Worm (Caenorhabditis elegans): ENCODE data around the gene mix-1.

Gene mix-1

ce11 chrII:10884396-10884795 lies 60.4 kb downstream of the mix-1 start, which contains the start of gene egg-3 (continued):
- TF ChIP-seq lsl-1 (GFP tag; optimal IDR thresholded peaks at IDR 0.05) (peak; percentile 93), lin-54 (GFP tag; optimal IDR thresholded peaks at IDR 0.05) (peak; percentile 73), dpl-1 (GFP tag; optimal IDR thresholded peaks at IDR 0.05) (peak; percentile 83), efl-1 (GFP tag; optimal IDR thresholded peaks at IDR 0.05) (peak; percentile 93), madf-6 (GFP tag; IDR thresholded peaks at IDR 0.05) (peak; percentile 98), snpc-3.4 (tag; optimal IDR thresholded peaks at IDR 0.05) (peak; percentile 47), Y67H2A.10 (GFP tag; conservative IDR thresholded peaks at IDR 0.05) (no peak), snpc-1.1 (tag; optimal IDR thresholded peaks at IDR 0.05; ENCODE audit: insufficient read depth) (peak; percentile 15), hmg-1.2 (GFP tag; IDR thresholded peaks at IDR 0.05) (peak; percentile 18; the same call in 1 of the 2 replicates), xnd-1 (tag; optimal IDR thresholded peaks at IDR 0.05) (peak; percentile 90)

ce11 chrII:10885250-10885649 lies 61.2 kb downstream of the mix-1 start:
- TF ChIP-seq mel-28 (tag; optimal IDR thresholded peaks at IDR 0.05; ENCODE audit: borderline replicate concordance) (no peak), egl-18 (GFP tag; IDR thresholded peaks at IDR 0.05) (no peak), lsl-1 (GFP tag; optimal IDR thresholded peaks at IDR 0.05) (peak; percentile 41), mxl-1 (tag; optimal IDR thresholded peaks at IDR 0.05) (no peak), B0261.1 (tag; optimal IDR thresholded peaks at IDR 0.05) (no peak), repo-1 (tag; optimal IDR thresholded peaks at IDR 0.05) (no peak), sdz-38 (tag; optimal IDR thresholded peaks at IDR 0.05) (no peak), madf-8 (GFP tag; conservative IDR thresholded peaks at IDR 0.05) (no peak), lsy-27 (tag; optimal IDR thresholded peaks at IDR 0.05; ENCODE audit: borderline replicate concordance, insufficient read depth) (no peak), madf-6 (GFP tag; IDR thresholded peaks at IDR 0.05) (0 out of 2 replicates have a peak, but pooled peaks have one; percentile 12), T07F8.4 (tag; optimal IDR thresholded peaks at IDR 0.05) (no peak), B0019.2 (GFP tag; conservative IDR thresholded peaks at IDR 0.05) (no peak), ztf-3 (GFP tag; optimal IDR thresholded peaks at IDR 0.05) (no peak)

- TF ChIP-seq aptf-3 (GFP tag; IDR thresholded peaks at IDR 0.05) (no peak), T07F8.4 (tag; optimal IDR thresholded peaks at IDR 0.05) (no peak), nhr-120 (GFP tag; IDR thresholded peaks at IDR 0.05) (no peak), nhr-80 (tag; optimal IDR thresholded peaks at IDR 0.05) (no peak), ama-1 (optimal IDR thresholded peaks at IDR 0.05) (no peak), ama-1 (GFP tag; optimal IDR thresholded peaks at IDR 0.05) (no peak), snpc-1.1 (tag; optimal IDR thresholded peaks at IDR 0.05; ENCODE audit: insufficient read depth) (no peak)
These were observed 61.9 kb downstream of the mix-1 start, which contains the start of gene F44F4.3 for ce11 chrII:10885868-10886514. TSS of gene F44F4.3 (minus strand) at chrII:10885918.

- 0 out of 2 replicates have a peak, but pooled peaks have one; percentile 20 for TF ChIP-seq cebp-1 (GFP tag; IDR thresholded peaks at IDR 0.05)
- TF ChIP-seq cebp-1 (tag; optimal IDR thresholded peaks at IDR 0.05), result peak; percentile 70
- no peak for TF ChIP-seq aptf-3 (GFP tag; IDR thresholded peaks at IDR 0.05)
These were observed 63.1 kb downstream of the mix-1 start for ce11 chrII:10887097-10887496.

- no peak for TF ChIP-seq nfyb-1 (GFP tag; IDR thresholded peaks at IDR 0.05)
- no peak for TF ChIP-seq snpc-4 (GFP tag; optimal IDR thresholded peaks at IDR 0.05)
- no peak for TF ChIP-seq snpc-4 (tag; optimal IDR thresholded peaks at IDR 0.05)
- no peak for TF ChIP-seq egl-44 (GFP tag; IDR thresholded peaks at IDR 0.05)
- TF ChIP-seq dpff-1 (tag; optimal IDR thresholded peaks at IDR 0.05), result no peak
- TF ChIP-seq F49E8.2 (tag; optimal IDR thresholded peaks at IDR 0.05; ENCODE audit: insufficient read depth), result no peak
- no peak for TF ChIP-seq mxl-1 (tag; optimal IDR thresholded peaks at IDR 0.05)
- TF ChIP-seq cebp-1 (GFP tag; IDR thresholded peaks at IDR 0.05), result no peak
- no peak for TF ChIP-seq cebp-1 (tag; optimal IDR thresholded peaks at IDR 0.05)
- TF ChIP-seq ceh-40 (GFP tag; IDR thresholded peaks at IDR 0.05), result no peak
- no peak for TF ChIP-seq zim-3 (tag; optimal IDR thresholded peaks at IDR 0.05)
- no peak for TF ChIP-seq hrde-1 (tag; optimal IDR thresholded peaks at IDR 0.05; ENCODE audit: borderline replicate concordance)
- no peak for TF ChIP-seq nfya-1 (tag; optimal IDR thresholded peaks at IDR 0.05; ENCODE audit: borderline replicate concordance, insufficient read depth)
- TF ChIP-seq sea-2 (GFP tag; IDR thresholded peaks at IDR 0.05), result no peak
- TF ChIP-seq Y79H2A.3 (GFP tag; conservative IDR thresholded peaks at IDR 0.05), result no peak
- no peak for TF ChIP-seq tbx-9 (tag; optimal IDR thresholded peaks at IDR 0.05; ENCODE audit: borderline replicate concordance)
These were observed 64.9 kb downstream of the mix-1 start, which contains the start of gene ptr-8 for ce11 chrII:10888979-10889378. TSS of gene ptr-8 (plus strand) at chrII:10889279.

All from whole organism, young adult.